Worm (Caenorhabditis elegans) whole organism, L1 larva: Measurements from ENCODE around the gene srr-9.

Experiments
- aha-1 ChIP-seq: fragments of 150-350 bp; optimal IDR thresholded peaks from 2 replicates; lab custom pipeline; 2014; ENCODE audit warnings: missing biosample characterization, missing genetic modification characterization
- alr-1 ChIP-seq: fragments of 200-800 bp; sonication (Bioruptor generic); optimal IDR thresholded peaks from 2 replicates; lab custom pipeline; 2018; ENCODE audit warnings: borderline replicate concordance, mild to moderate bottlenecking, missing genetic modification characterization, missing compliant biosample characterization
- elt-2 ChIP-seq: sonication (generic microtip); optimal IDR thresholded peaks from 2 replicates; lab custom pipeline; 2016; ENCODE audit warnings: missing genetic modification characterization, mild to moderate bottlenecking, inconsistent platforms, missing compliant biosample characterization, missing genetic modification reagents
- fkh-8 ChIP-seq: sonication (generic microtip); optimal IDR thresholded peaks from 2 replicates; lab custom pipeline; 2016; ENCODE audit warnings: mild to moderate bottlenecking, missing genetic modification characterization, missing compliant biosample characterization
- nhr-20 ChIP-seq: sonication (generic microtip); optimal IDR thresholded peaks from 2 replicates; lab custom pipeline; 2016; ENCODE audit warnings: mild to moderate bottlenecking, missing genetic modification characterization, missing compliant biosample characterization
- nhr-77 ChIP-seq: fragments of 150-350 bp; optimal IDR thresholded peaks from 2 replicates; lab custom pipeline; 2014; ENCODE audit warnings: missing biosample characterization, missing genetic modification characterization
- nhr-84 ChIP-seq: sonication (generic microtip); optimal IDR thresholded peaks from 2 replicates; lab custom pipeline; 2017; ENCODE audit warnings: missing biosample characterization, missing genetic modification characterization
- snpc-4 ChIP-seq: fragments of 150-350 bp; optimal IDR thresholded peaks from 2 replicates; lab custom pipeline; 2014; ENCODE audit warnings: missing biosample characterization, missing genetic modification characterization
- snu-23 ChIP-seq: sonication (generic microtip); optimal IDR thresholded peaks from 2 replicates; lab custom pipeline; 2016; ENCODE audit warnings: missing genetic modification characterization, missing compliant biosample characterization
- unc-130 ChIP-seq: fragments of 150-350 bp; optimal IDR thresholded peaks from 2 replicates; lab custom pipeline; 2017; ENCODE audit warnings: missing biosample characterization, missing genetic modification characterization, inconsistent platforms
- zag-1 ChIP-seq: fragments of 150-350 bp; optimal IDR thresholded peaks from 2 replicates; lab custom pipeline; 2014; ENCODE audit warnings: missing biosample characterization, missing genetic modification characterization

- TF ChIP-seq nhr-20 (tag; lab: Kevin White, UChicago), result no peak
- no peak for TF ChIP-seq zag-1
- TF ChIP-seq elt-2, result no peak
- TF ChIP-seq fkh-8 (tag; lab: Kevin White, UChicago), result no peak
- no peak for TF ChIP-seq snu-23 (GFP tag; lab: Kevin White, UChicago)
- TF ChIP-seq nhr-84 (tag; lab: Kevin White, UChicago), result no peak
- TF ChIP-seq alr-1, result no peak
- TF ChIP-seq aha-1 (tag; lab: Kevin White, UChicago), result no peak
- TF ChIP-seq nhr-77 (tag; lab: Kevin White, UChicago), result no peak
- TF ChIP-seq snpc-4 (tag; lab: Kevin White, UChicago), result no peak
- no peak for TF ChIP-seq unc-130 (tag; lab: Kevin White, UChicago)
These were observed 24.7 kb upstream of the srr-9 start, which contains the start of gene ZK105.13 for ce11 chrV:7713072-7713471.
